Fruit fly (Drosophila melanogaster): ENCODE measurements around the gene CrebA.

CrebA gene

dm6 chr3L:15534274-15535227 is 644 bp upstream of the CrebA start (continued):
- TF ChIP-seq trh (GFP tag; optimal IDR thresholded peaks at IDR 0.05) (no peak), CG14710 (tag; optimal IDR thresholded peaks at IDR 0.05) (peak; percentile 65), vvl (GFP tag; IDR thresholded peaks at IDR 0.05) (peak; percentile 11; the same call in 1 of the 2 replicates), CG5953 (GFP tag; IDR thresholded peaks at IDR 0.05) (no peak), Oaz (GFP tag; IDR thresholded peaks at IDR 0.05) (no peak), CG12391 (tag; optimal IDR thresholded peaks at IDR 0.05) (peak; percentile 69), CG14014 (GFP tag; IDR thresholded peaks at IDR 0.05) (no peak), eyg (GFP tag; optimal IDR thresholded peaks at IDR 0.05) (no peak), sob (GFP tag; IDR thresholded peaks at IDR 0.05) (no peak), CG8924 (tag; optimal IDR thresholded peaks at IDR 0.05) (peak; percentile 66), chm (GFP tag; IDR thresholded peaks at IDR 0.05) (no peak), CG2116 (GFP tag; optimal IDR thresholded peaks at IDR 0.05) (no peak), Bteb2 (GFP tag; optimal IDR thresholded peaks at IDR 0.05) (peak; percentile 51), Lpt (GFP tag; optimal IDR thresholded peaks at IDR 0.05) (no peak), CG7357 (GFP tag; IDR thresholded peaks at IDR 0.05) (no peak), Fer3 (tag; optimal IDR thresholded peaks at IDR 0.05) (peak; percentile 13), CG14965 (GFP tag; optimal IDR thresholded peaks at IDR 0.05; ENCODE audit: borderline replicate concordance) (no peak), CG10462 (GFP tag; optimal IDR thresholded peaks at IDR 0.05) (peak; percentile 49), lov (optimal IDR thresholded peaks at IDR 0.05) (no peak), lov (GFP tag; IDR thresholded peaks at IDR 0.05) (no peak), CG10959 (GFP tag; IDR thresholded peaks at IDR 0.05) (no peak), CG11695 (GFP tag; IDR thresholded peaks at IDR 0.05) (peak; percentile 17; the same call in 1 of the 3 replicates), Bgb (GFP tag; IDR thresholded peaks at IDR 0.05; ENCODE audit: partially characterized antibody) (no peak), Dp (GFP tag; optimal IDR thresholded peaks at IDR 0.05) (no peak), CG11247 (GFP tag; IDR thresholded peaks at IDR 0.05) (no peak), CG3281 (GFP tag; optimal IDR thresholded peaks at IDR 0.05) (peak; percentile 56), CG10274 (GFP tag; optimal IDR thresholded peaks at IDR 0.05) (peak; percentile 43), dm (GFP tag; optimal IDR thresholded peaks at IDR 0.05) (peak; percentile 29), CG2129 (GFP tag; IDR thresholded peaks at IDR 0.05; ENCODE audit: partially characterized antibody) (no peak), sima (GFP tag; optimal IDR thresholded peaks at IDR 0.05) (no peak), Atf-2 (GFP tag; optimal IDR thresholded peaks at IDR 0.05) (peak; percentile 58), MTF-1 (GFP tag; optimal IDR thresholded peaks at IDR 0.05; ENCODE audit: borderline replicate concordance) (no peak), jigr1 (GFP tag; IDR thresholded peaks at IDR 0.05) (no peak), CG2199 (GFP tag; IDR thresholded peaks at IDR 0.05) (peak; percentile 10; the same call in 1 of the 3 replicates), CG15073 (GFP tag; optimal IDR thresholded peaks at IDR 0.05) (no peak), CG1529 (GFP tag; optimal IDR thresholded peaks at IDR 0.05) (peak; percentile 62), CG12155 (GFP tag; optimal IDR thresholded peaks at IDR 0.05) (peak; percentile 53), dati (GFP tag; IDR thresholded peaks at IDR 0.05) (no peak), CG32772 (GFP tag; IDR thresholded peaks at IDR 0.05) (no peak; the same call in none of the 2 replicates), Deaf1 (tag; optimal IDR thresholded peaks at IDR 0.05) (peak; percentile 32), knrl (GFP tag; IDR thresholded peaks at IDR 0.05; ENCODE audit: partially characterized antibody) (no peak), danr (GFP tag; IDR thresholded peaks at IDR 0.05) (no peak), Atf6 (GFP tag; IDR thresholded peaks at IDR 0.05) (peak; percentile 15; the same call in 1 of the 2 replicates), CG4424 (GFP tag; optimal IDR thresholded peaks at IDR 0.05) (peak; percentile 53), lola (GFP tag; optimal IDR thresholded peaks at IDR 0.05) (peak in 1 of 3 experiments; percentile 83), CG15479 (GFP tag; optimal IDR thresholded peaks at IDR 0.05) (no peak), trem (tag; optimal IDR thresholded peaks at IDR 0.05) (no peak), CG12659 (GFP tag; optimal IDR thresholded peaks at IDR 0.05) (peak; percentile 77), aop (GFP tag; IDR thresholded peaks at IDR 0.05) (peak; percentile 48; the same call in 1 of the 2 replicates)

Data from whole organism, embryonic.